Fruit fly (Drosophila melanogaster) S2 (cell line): ENCODE data around the gene mus312.

ENCODE experiments used
- CG8478 ChIP-seq: fragments of >200 bp; optimal IDR thresholded peaks from 2 replicates; lab custom pipeline; 2018
- CTCF ChIP-seq, 2 experiments: fragments of >200 bp; optimal IDR thresholded peaks; 2 replicates each; lab custom pipeline; 2018

- no peak for TF ChIP-seq CG8478 (lab: Kevin White, UChicago)
- no peak for TF ChIP-seq CTCF (optimal IDR thresholded peaks at IDR 0.05; lab: Kevin White, UChicago)
These were observed 52.5 kb downstream of the mus312 start, which contains the start of the genes SMSr and smid for dm6 chr3L:7381359-7381976.
